Comparison of ENCODE assay signal across 1 fruit fly cellular context in genomic region chrX:17631996-17632612, dm6.
TF ChIP-seq lines count a peak whose summit lies in the region.

corolla (minus strand) TSS chrX:17632047.
ND-24 (plus strand) TSS chrX:17632089.

TF ChIP-seq in whole organism, embryonic, 481 proteins besides CTCF, POLR2A, EP300 and RAD21 (continued from another document and continues in another):
- peak; percentile 78 for TF ChIP-seq CG10654 (GFP tag; optimal IDR thresholded peaks at IDR 0.05; lab: Kevin White, UChicago)
- TF ChIP-seq fd96Cb (tag; optimal IDR thresholded peaks at IDR 0.05; lab: Kevin White, UChicago) = peak; percentile 74
- peak; percentile 59 for TF ChIP-seq HHEX (GFP tag; optimal IDR thresholded peaks at IDR 0.05; lab: Kevin White, UChicago)
- TF ChIP-seq Dref (GFP tag; IDR thresholded peaks at IDR 0.05; lab: Robert Waterston, UW) = peak; percentile 75
- peak; percentile 16 for TF ChIP-seq salm (tag; optimal IDR thresholded peaks at IDR 0.05; lab: Kevin White, UChicago)
- no peak for TF ChIP-seq ash1 (GFP tag; optimal IDR thresholded peaks at IDR 0.05; lab: Kevin White, UChicago)
- TF ChIP-seq grn (GFP tag; optimal IDR thresholded peaks at IDR 0.05; lab: Kevin White, UChicago) = no peak
- peak; percentile 88 for TF ChIP-seq Bteb2 (GFP tag; optimal IDR thresholded peaks at IDR 0.05; lab: Kevin White, UChicago)
- peak; percentile 49 for TF ChIP-seq ewg (GFP tag; optimal IDR thresholded peaks at IDR 0.05; lab: Kevin White, UChicago)
- TF ChIP-seq CG3847 (GFP tag; IDR thresholded peaks at IDR 0.05; lab: Robert Waterston, UW) = peak; percentile 91
- peak; percentile 68; the same call in 1 of the 2 replicates for TF ChIP-seq bowl (GFP tag; IDR thresholded peaks at IDR 0.05; lab: Robert Waterston, UW)
- no peak for TF ChIP-seq Dfd (GFP tag; optimal IDR thresholded peaks at IDR 0.05; lab: Kevin White, UChicago)
- no peak for TF ChIP-seq CG15073 (GFP tag; optimal IDR thresholded peaks at IDR 0.05; lab: Kevin White, UChicago)
- no peak for TF ChIP-seq CG10431 (GFP tag; optimal IDR thresholded peaks at IDR 0.05; lab: Kevin White, UChicago)
- peak; percentile 65 for TF ChIP-seq Taf1 (GFP tag; IDR thresholded peaks at IDR 0.05; lab: Robert Waterston, UW)
- TF ChIP-seq Hmr (GFP tag; optimal IDR thresholded peaks at IDR 0.05; lab: Kevin White, UChicago) = no peak
- TF ChIP-seq YL-1 (GFP tag; optimal IDR thresholded peaks at IDR 0.05; lab: Kevin White, UChicago) = peak; percentile 17
- peak; percentile 93 for TF ChIP-seq CG2120 (GFP tag; optimal IDR thresholded peaks at IDR 0.05; lab: Kevin White, UChicago)
- TF ChIP-seq CG17385 (GFP tag; optimal IDR thresholded peaks at IDR 0.05; lab: Kevin White, UChicago) = peak; percentile 75
- peak; percentile 69 for TF ChIP-seq gcm (GFP tag; optimal IDR thresholded peaks at IDR 0.05; lab: Kevin White, UChicago)
- TF ChIP-seq danr (GFP tag; IDR thresholded peaks at IDR 0.05; lab: Robert Waterston, UW) = peak; percentile 79
- TF ChIP-seq Oaz (GFP tag; IDR thresholded peaks at IDR 0.05; lab: Robert Waterston, UW) = peak; percentile 62
- TF ChIP-seq Optix (GFP tag; IDR thresholded peaks at IDR 0.05; lab: Robert Waterston, UW) = peak; percentile 70; the same call in 2 of the 3 replicates
- TF ChIP-seq CG18262 (tag; optimal IDR thresholded peaks at IDR 0.05; lab: Kevin White, UChicago) = peak; percentile 68
- peak; percentile 39; the same call in 1 of the 2 replicates for TF ChIP-seq Ravus (GFP tag; IDR thresholded peaks at IDR 0.05; lab: Robert Waterston, UW)
- TF ChIP-seq CG14014 (GFP tag; IDR thresholded peaks at IDR 0.05; lab: Robert Waterston, UW) = peak; percentile 75
- peak; percentile 87 for TF ChIP-seq CG14441 (GFP tag; IDR thresholded peaks at IDR 0.05; lab: Robert Waterston, UW)
- peak; percentile 78; the same call in 1 of the 2 replicates for TF ChIP-seq CG8765 (GFP tag; IDR thresholded peaks at IDR 0.05; lab: Robert Waterston, UW)
- peak; percentile 88 for TF ChIP-seq HLH4C (GFP tag; IDR thresholded peaks at IDR 0.05; lab: Robert Waterston, UW; ENCODE audit: partially characterized antibody)
- peak; percentile 47 for TF ChIP-seq Nf-YC (tag; optimal IDR thresholded peaks at IDR 0.05; lab: Kevin White, UChicago)
- TF ChIP-seq H2.0 (GFP tag; IDR thresholded peaks at IDR 0.05; lab: Robert Waterston, UW) = peak; percentile 85
- peak; percentile 73 for TF ChIP-seq CG9817 (tag; optimal IDR thresholded peaks at IDR 0.05; lab: Kevin White, UChicago)
- peak; percentile 92 for TF ChIP-seq CG12391 (tag; optimal IDR thresholded peaks at IDR 0.05; lab: Kevin White, UChicago)
- TF ChIP-seq Deaf1 (tag; optimal IDR thresholded peaks at IDR 0.05; lab: Kevin White, UChicago) = no peak
- TF ChIP-seq CG11247 (GFP tag; IDR thresholded peaks at IDR 0.05; lab: Robert Waterston, UW) = peak; percentile 87
- TF ChIP-seq CG13894 (tag; optimal IDR thresholded peaks at IDR 0.05; lab: Kevin White, UChicago) = peak; percentile 85
- TF ChIP-seq Antp (GFP tag; optimal IDR thresholded peaks at IDR 0.05; lab: Kevin White, UChicago) = peak; percentile 78
- peak; percentile 81 for TF ChIP-seq NfI (GFP tag; optimal IDR thresholded peaks at IDR 0.05; lab: Kevin White, UChicago)
- 0 out of 2 replicates have a peak, but pooled peaks have one; percentile 30 for TF ChIP-seq gsb (GFP tag; IDR thresholded peaks at IDR 0.05; lab: Robert Waterston, UW)
- TF ChIP-seq CG1233 (GFP tag; optimal IDR thresholded peaks at IDR 0.05; lab: Kevin White, UChicago) = peak; percentile 71
- TF ChIP-seq cad (GFP tag; optimal IDR thresholded peaks at IDR 0.05; lab: Kevin White, UChicago) = no peak
- peak; percentile 83 for TF ChIP-seq CG2712 (tag; optimal IDR thresholded peaks at IDR 0.05; lab: Kevin White, UChicago)
- TF ChIP-seq chinmo (GFP tag; IDR thresholded peaks at IDR 0.05; lab: Robert Waterston, UW; ENCODE audit: partially characterized antibody) = no peak
- TF ChIP-seq TFAM (GFP tag; optimal IDR thresholded peaks at IDR 0.05; lab: Kevin White, UChicago) = no peak
- TF ChIP-seq Bdp1 (GFP tag; optimal IDR thresholded peaks at IDR 0.05; lab: Kevin White, UChicago) = peak; percentile 71
- peak; percentile 47 for TF ChIP-seq Elba2 (GFP tag; optimal IDR thresholded peaks at IDR 0.05; lab: Kevin White, UChicago)
- TF ChIP-seq wek (GFP tag; optimal IDR thresholded peaks at IDR 0.05; lab: Kevin White, UChicago) = no peak
- TF ChIP-seq Kr (GFP tag; optimal IDR thresholded peaks at IDR 0.05; lab: Kevin White, UChicago) = no peak
- no peak for TF ChIP-seq CG2678 (tag; optimal IDR thresholded peaks at IDR 0.05; lab: Kevin White, UChicago)
- TF ChIP-seq Hey (tag; optimal IDR thresholded peaks at IDR 0.05; lab: Kevin White, UChicago) = no peak
- peak; percentile 77 for TF ChIP-seq wor (GFP tag; IDR thresholded peaks at IDR 0.05; lab: Robert Waterston, UW)
- peak; percentile 59 for TF ChIP-seq CG43689 (GFP tag; IDR thresholded peaks at IDR 0.05; lab: Robert Waterston, UW)
- peak; percentile 84 for TF ChIP-seq CHES-1-like (GFP tag; optimal IDR thresholded peaks at IDR 0.05; lab: Kevin White, UChicago)
- TF ChIP-seq CG10209 (GFP tag; optimal IDR thresholded peaks at IDR 0.05; lab: Kevin White, UChicago) = peak; percentile 68
- TF ChIP-seq CG15696 (tag; optimal IDR thresholded peaks at IDR 0.05; lab: Kevin White, UChicago) = peak; percentile 69
- peak; percentile 43 for TF ChIP-seq gcm2 (GFP tag; optimal IDR thresholded peaks at IDR 0.05; lab: Kevin White, UChicago)
- peak; percentile 93 for TF ChIP-seq Dbx (GFP tag; IDR thresholded peaks at IDR 0.05; lab: Robert Waterston, UW)
- TF ChIP-seq kni (GFP tag; optimal IDR thresholded peaks at IDR 0.05; lab: Kevin White, UChicago) = no peak
- TF ChIP-seq CG34376 (GFP tag; optimal IDR thresholded peaks at IDR 0.05; lab: Kevin White, UChicago) = peak; percentile 67
- peak; percentile 87 for TF ChIP-seq CG1647 (GFP tag; optimal IDR thresholded peaks at IDR 0.05; lab: Kevin White, UChicago)
- TF ChIP-seq CG7556 (GFP tag; optimal IDR thresholded peaks at IDR 0.05; lab: Kevin White, UChicago) = peak; percentile 72
- TF ChIP-seq dan (GFP tag; IDR thresholded peaks at IDR 0.05; lab: Robert Waterston, UW) = peak; percentile 46; the same call in 1 of the 2 replicates
- TF ChIP-seq CG8290 (GFP tag; optimal IDR thresholded peaks at IDR 0.05; lab: Kevin White, UChicago) = peak; percentile 82
- TF ChIP-seq CG8290 (tag; optimal IDR thresholded peaks at IDR 0.05; lab: Kevin White, UChicago) = peak in 1 of 2 experiments; percentile 54
- TF ChIP-seq maf-S (GFP tag; optimal IDR thresholded peaks at IDR 0.05; lab: Kevin White, UChicago) = peak; percentile 83
- TF ChIP-seq CG11723 (GFP tag; optimal IDR thresholded peaks at IDR 0.05; lab: Kevin White, UChicago) = peak; percentile 49
- peak; percentile 97 for TF ChIP-seq sens (GFP tag; lab: Kevin White, UChicago)
- TF ChIP-seq CG14667 (GFP tag; IDR thresholded peaks at IDR 0.05; lab: Robert Waterston, UW) = peak; percentile 88
- TF ChIP-seq da (GFP tag; optimal IDR thresholded peaks at IDR 0.05; lab: Kevin White, UChicago) = peak; percentile 48
- peak; percentile 59 for TF ChIP-seq Spps (tag; optimal IDR thresholded peaks at IDR 0.05; lab: Kevin White, UChicago)
- TF ChIP-seq Hmx (GFP tag; optimal IDR thresholded peaks at IDR 0.05; lab: Kevin White, UChicago) = peak; percentile 54
- 0 out of 3 replicates have a peak, but pooled peaks have one; percentile 50 for TF ChIP-seq C15 (GFP tag; IDR thresholded peaks at IDR 0.05; lab: Robert Waterston, UW)
- peak; percentile 87 for TF ChIP-seq CG4730 (GFP tag; IDR thresholded peaks at IDR 0.05; lab: Robert Waterston, UW)
- peak; percentile 92 for TF ChIP-seq CG3995 (GFP tag; optimal IDR thresholded peaks at IDR 0.05; lab: Kevin White, UChicago)
- peak; percentile 37 for TF ChIP-seq sima (GFP tag; optimal IDR thresholded peaks at IDR 0.05; lab: Kevin White, UChicago)
- TF ChIP-seq ftz-f1 (GFP tag; optimal IDR thresholded peaks at IDR 0.05; lab: Kevin White, UChicago) = peak; percentile 8
- peak; percentile 89 for TF ChIP-seq CG17328 (GFP tag; IDR thresholded peaks at IDR 0.05; lab: Robert Waterston, UW)
- TF ChIP-seq toy (GFP tag; IDR thresholded peaks at IDR 0.05; lab: Robert Waterston, UW) = peak; percentile 66; the same call in 1 of the 2 replicates
- TF ChIP-seq CG11093 (GFP tag; IDR thresholded peaks at IDR 0.05; lab: Robert Waterston, UW) = peak; percentile 79
- peak; percentile 69 for TF ChIP-seq croc (GFP tag; conservative IDR thresholded peaks at IDR 0.05; lab: Robert Waterston, UW)
- TF ChIP-seq CG7271 (tag; optimal IDR thresholded peaks at IDR 0.05; lab: Kevin White, UChicago) = peak; percentile 49
- peak; percentile 64 for TF ChIP-seq dm (GFP tag; optimal IDR thresholded peaks at IDR 0.05; lab: Kevin White, UChicago)
- peak; percentile 89 for TF ChIP-seq CG16813 (GFP tag; IDR thresholded peaks at IDR 0.05; lab: Robert Waterston, UW; ENCODE audit: partially characterized antibody)
- peak; percentile 74 for TF ChIP-seq Dek (tag; optimal IDR thresholded peaks at IDR 0.05; lab: Kevin White, UChicago)
- peak; percentile 67 for TF ChIP-seq CG12769 (tag; optimal IDR thresholded peaks at IDR 0.05; lab: Kevin White, UChicago)
- no peak for TF ChIP-seq CG4360 (GFP tag; IDR thresholded peaks at IDR 0.05; lab: Robert Waterston, UW)
- peak; percentile 31 for TF ChIP-seq CG7987 (GFP tag; optimal IDR thresholded peaks at IDR 0.05; lab: Kevin White, UChicago)
- TF ChIP-seq CG13287 (GFP tag; IDR thresholded peaks at IDR 0.05; lab: Robert Waterston, UW; ENCODE audit: partially characterized antibody) = peak; percentile 92
- TF ChIP-seq jumu (GFP tag; optimal IDR thresholded peaks at IDR 0.05; lab: Kevin White, UChicago) = peak; percentile 82
- TF ChIP-seq fru (optimal IDR thresholded peaks at IDR 0.05; lab: Kevin White, UChicago) = no peak
- TF ChIP-seq Oli (tag; optimal IDR thresholded peaks at IDR 0.05; lab: Kevin White, UChicago) = peak; percentile 62
- no peak for TF ChIP-seq corto (GFP tag; optimal IDR thresholded peaks at IDR 0.05; lab: Kevin White, UChicago)
- TF ChIP-seq CG9437 (GFP tag; optimal IDR thresholded peaks at IDR 0.05; lab: Kevin White, UChicago) = peak; percentile 50
- peak; percentile 89 for TF ChIP-seq pum (GFP tag; optimal IDR thresholded peaks at IDR 0.05; lab: Kevin White, UChicago)
- TF ChIP-seq CG10366 (GFP tag; IDR thresholded peaks at IDR 0.05; lab: Robert Waterston, UW) = peak; percentile 90
- peak; percentile 71 for TF ChIP-seq Atf-2 (GFP tag; optimal IDR thresholded peaks at IDR 0.05; lab: Kevin White, UChicago)
- TF ChIP-seq Side (GFP tag; optimal IDR thresholded peaks at IDR 0.05; lab: Kevin White, UChicago) = peak; percentile 76
- TF ChIP-seq btn (GFP tag; optimal IDR thresholded peaks at IDR 0.05; lab: Kevin White, UChicago) = peak; percentile 19
- TF ChIP-seq CG17568 (GFP tag; optimal IDR thresholded peaks at IDR 0.05; lab: Kevin White, UChicago) = no peak
- peak; percentile 79 for TF ChIP-seq sim (GFP tag; IDR thresholded peaks at IDR 0.05; lab: Robert Waterston, UW)
- peak; percentile 84 for TF ChIP-seq ci (GFP tag; IDR thresholded peaks at IDR 0.05; lab: Robert Waterston, UW)
- peak; percentile 76 for TF ChIP-seq CG3838 (GFP tag; optimal IDR thresholded peaks at IDR 0.05; lab: Kevin White, UChicago)
- peak; percentile 68 for TF ChIP-seq CG18619 (GFP tag; optimal IDR thresholded peaks at IDR 0.05; lab: Kevin White, UChicago)
- peak; percentile 69 for TF ChIP-seq seq (GFP tag; IDR thresholded peaks at IDR 0.05; lab: Robert Waterston, UW)
- peak; percentile 76 for TF ChIP-seq CG4617 (GFP tag; optimal IDR thresholded peaks at IDR 0.05; lab: Kevin White, UChicago; ENCODE audit: borderline replicate concordance)
- TF ChIP-seq so (GFP tag; IDR thresholded peaks at IDR 0.05; lab: Robert Waterston, UW) = peak; percentile 84; the same call in 2 of the 3 replicates
- peak; percentile 75 for TF ChIP-seq CG10979 (tag; optimal IDR thresholded peaks at IDR 0.05; lab: Kevin White, UChicago)
- TF ChIP-seq crc (GFP tag; optimal IDR thresholded peaks at IDR 0.05; lab: Kevin White, UChicago) = peak; percentile 37
- no peak for TF ChIP-seq cg (GFP tag; optimal IDR thresholded peaks at IDR 0.05; lab: Kevin White, UChicago)
- peak; percentile 31 for TF ChIP-seq nom (GFP tag; optimal IDR thresholded peaks at IDR 0.05; lab: Kevin White, UChicago)
- peak; percentile 57 for TF ChIP-seq CG10543 (GFP tag; optimal IDR thresholded peaks at IDR 0.05; lab: Kevin White, UChicago)
- TF ChIP-seq D (optimal IDR thresholded peaks at IDR 0.05; lab: Kevin White, UChicago) = no peak
- TF ChIP-seq D (GFP tag; optimal IDR thresholded peaks at IDR 0.05; lab: Kevin White, UChicago) = peak; percentile 63
- peak; percentile 84 for TF ChIP-seq ssp (GFP tag; IDR thresholded peaks at IDR 0.05; lab: Robert Waterston, UW)
- peak; percentile 84 for TF ChIP-seq peb (GFP tag; IDR thresholded peaks at IDR 0.05; lab: Robert Waterston, UW)
- TF ChIP-seq Six4 (GFP tag; optimal IDR thresholded peaks at IDR 0.05; lab: Kevin White, UChicago) = peak; percentile 74
- peak; percentile 80 for TF ChIP-seq CG11085 (GFP tag; IDR thresholded peaks at IDR 0.05; lab: Robert Waterston, UW)
- TF ChIP-seq insv (GFP tag; optimal IDR thresholded peaks at IDR 0.05; lab: Kevin White, UChicago) = no peak
- peak; percentile 45 for TF ChIP-seq Nf-YB (GFP tag; optimal IDR thresholded peaks at IDR 0.05; lab: Kevin White, UChicago)
- peak; percentile 83 for TF ChIP-seq phol (tag; optimal IDR thresholded peaks at IDR 0.05; lab: Kevin White, UChicago)
- TF ChIP-seq Hr3 (GFP tag; optimal IDR thresholded peaks at IDR 0.05; lab: Kevin White, UChicago) = peak; percentile 87
- peak; percentile 17 for TF ChIP-seq CG6254 (GFP tag; optimal IDR thresholded peaks at IDR 0.05; lab: Kevin White, UChicago)
- peak; percentile 85 for TF ChIP-seq Camta (GFP tag; optimal IDR thresholded peaks at IDR 0.05; lab: Kevin White, UChicago)
- TF ChIP-seq CG5245 (GFP tag; optimal IDR thresholded peaks at IDR 0.05; lab: Kevin White, UChicago) = peak; percentile 77
- peak; percentile 77 for TF ChIP-seq CG12744 (GFP tag; optimal IDR thresholded peaks at IDR 0.05; lab: Kevin White, UChicago)
- TF ChIP-seq CG4854 (GFP tag; optimal IDR thresholded peaks at IDR 0.05; lab: Kevin White, UChicago) = peak; percentile 81
- peak; percentile 96 for TF ChIP-seq sqz (GFP tag; optimal IDR thresholded peaks at IDR 0.05; lab: Kevin White, UChicago)
- peak; percentile 87 for TF ChIP-seq vfl (GFP tag; optimal IDR thresholded peaks at IDR 0.05; lab: Kevin White, UChicago)
- TF ChIP-seq zfh1 (GFP tag; IDR thresholded peaks at IDR 0.05; lab: Robert Waterston, UW) = peak; percentile 89
- TF ChIP-seq unc-4 (GFP tag; IDR thresholded peaks at IDR 0.05; lab: Robert Waterston, UW; ENCODE audit: partially characterized antibody) = peak; percentile 92
- peak; percentile 75 for TF ChIP-seq CG18764 (GFP tag; optimal IDR thresholded peaks at IDR 0.05; lab: Kevin White, UChicago)
